Worm (Caenorhabditis elegans): ENCODE measurements around the gene ceh-31.

ceh-31 gene

DNA sequence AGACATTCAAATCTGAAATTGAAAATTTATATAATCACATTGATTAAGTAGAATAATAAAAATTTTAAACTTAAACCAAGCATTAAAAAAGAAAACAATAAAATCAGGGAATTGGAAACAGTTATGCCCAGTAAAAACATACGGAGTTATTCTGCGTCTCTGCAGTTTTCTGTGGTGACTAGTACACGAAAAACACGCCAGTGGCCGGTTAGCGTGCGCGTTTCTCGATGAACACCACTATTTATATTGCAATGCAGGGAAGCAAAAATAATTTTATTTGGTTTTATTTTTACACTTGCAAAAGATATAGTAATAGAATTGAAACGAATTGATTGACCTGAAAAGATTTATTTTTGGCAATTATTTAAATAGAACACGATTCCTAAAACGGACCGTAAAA is 29.6 kb upstream of the ceh-31 start, which contains the start of gene sec-3 (continued):
- TF ChIP-seq set-16 (GFP tag; IDR thresholded peaks at IDR 0.05), result no peak
- TF ChIP-seq egl-27 (tag; optimal IDR thresholded peaks at IDR 0.05), result no peak
- TF ChIP-seq lin-15B (tag; optimal IDR thresholded peaks at IDR 0.05), result peak; percentile 12
- no peak for TF ChIP-seq lim-7 (GFP tag; IDR thresholded peaks at IDR 0.05)
- TF ChIP-seq hmg-1.1 (GFP tag; IDR thresholded peaks at IDR 0.05), result peak; percentile 87
- TF ChIP-seq nhr-10 (tag; optimal IDR thresholded peaks at IDR 0.05), result no peak
- peak; percentile 53; the same call in 1 of the 2 replicates for TF ChIP-seq lin-29 (GFP tag; IDR thresholded peaks at IDR 0.05)
- TF ChIP-seq lin-1 (GFP tag; IDR thresholded peaks at IDR 0.05), result peak; percentile 35; the same call in 1 of the 2 replicates
- no peak for TF ChIP-seq unc-130 (GFP tag; optimal IDR thresholded peaks at IDR 0.05)
- no peak for TF ChIP-seq nhr-237 (tag; optimal IDR thresholded peaks at IDR 0.05)
- no peak for TF ChIP-seq attf-4 (tag; optimal IDR thresholded peaks at IDR 0.05)
- TF ChIP-seq ztf-11 (tag; optimal IDR thresholded peaks at IDR 0.05), result no peak
- TF ChIP-seq daf-19 (GFP tag; conservative IDR thresholded peaks at IDR 0.05), result peak; percentile 75; the same call in 1 of the 2 replicates
- TF ChIP-seq ces-1 (GFP tag; optimal IDR thresholded peaks at IDR 0.05), result no peak
- peak; percentile 98 for TF ChIP-seq aha-1 (tag)
- no peak for TF ChIP-seq nhr-76 (tag; optimal IDR thresholded peaks at IDR 0.05)
- peak; percentile 85 for TF ChIP-seq duxl-1 (tag; optimal IDR thresholded peaks at IDR 0.05; ENCODE audit: poor library complexity)
- peak; percentile 42 for TF ChIP-seq spr-3 (GFP tag; optimal IDR thresholded peaks at IDR 0.05)
- TF ChIP-seq mes-2 (tag; optimal IDR thresholded peaks at IDR 0.05; ENCODE audit: poor library complexity, severe bottlenecking), result peak; percentile 93
- no peak for TF ChIP-seq tag-97 (GFP tag; IDR thresholded peaks at IDR 0.05)
- no peak for TF ChIP-seq aly-2 (tag; optimal IDR thresholded peaks at IDR 0.05)
- TF ChIP-seq tra-1 (GFP tag; IDR thresholded peaks at IDR 0.05), result peak; percentile 53; the same call in 1 of the 2 replicates
- TF ChIP-seq F10B5.3 (tag; optimal IDR thresholded peaks at IDR 0.05), result peak; percentile 73
- TF ChIP-seq dmd-6 (GFP tag; IDR thresholded peaks at IDR 0.05), result peak; percentile 80
- no peak for TF ChIP-seq Y5F2A.4 (GFP tag; optimal IDR thresholded peaks at IDR 0.05)
- TF ChIP-seq lir-3 (tag; optimal IDR thresholded peaks at IDR 0.05), result no peak
- TF ChIP-seq dpl-1 (GFP tag; optimal IDR thresholded peaks at IDR 0.05), result peak; percentile 74
- TF ChIP-seq hlh-30 (tag; optimal IDR thresholded peaks at IDR 0.05; ENCODE audit: insufficient read depth), result peak; percentile 88
- no peak for TF ChIP-seq mxl-2 (GFP tag; conservative IDR thresholded peaks at IDR 0.05)
- TF ChIP-seq ztf-7 (tag; optimal IDR thresholded peaks at IDR 0.05), result peak; percentile 75
- TF ChIP-seq php-3 (GFP tag; IDR thresholded peaks at IDR 0.05), result peak; percentile 53; the same call in 1 of the 2 replicates
- TF ChIP-seq zag-1 (tag; optimal IDR thresholded peaks at IDR 0.05), result no peak
- no peak for TF ChIP-seq F44E2.7 (GFP tag; IDR thresholded peaks at IDR 0.05)
- TF ChIP-seq lsy-2 (tag; optimal IDR thresholded peaks at IDR 0.05), result peak in 1 of 2 experiments; percentile 92
- peak in 1 of 2 experiments; percentile 84 for TF ChIP-seq hif-1 (tag; optimal IDR thresholded peaks at IDR 0.05)
- no peak for TF ChIP-seq egl-43 (GFP tag; IDR thresholded peaks at IDR 0.05)
- peak; percentile 88 for TF ChIP-seq rbr-2 (tag; optimal IDR thresholded peaks at IDR 0.05)
- TF ChIP-seq D1046.2 (GFP tag; IDR thresholded peaks at IDR 0.05), result no peak
- TF ChIP-seq zip-2 (tag; optimal IDR thresholded peaks at IDR 0.05), result no peak
- TF ChIP-seq Y105C5A.15 (GFP tag; IDR thresholded peaks at IDR 0.05), result no peak
- peak; percentile 81 for TF ChIP-seq nhr-25 (tag; optimal IDR thresholded peaks at IDR 0.05; ENCODE audit: borderline replicate concordance, insufficient read depth)
- no peak for TF ChIP-seq ceh-32 (tag; optimal IDR thresholded peaks at IDR 0.05; ENCODE audit: poor library complexity)
- TF ChIP-seq ama-1 (optimal IDR thresholded peaks at IDR 0.05), result peak; percentile 15
- TF ChIP-seq madf-9 (GFP tag; conservative IDR thresholded peaks at IDR 0.05), result no peak
- peak; percentile 49 for TF ChIP-seq pqm-1 (tag; optimal IDR thresholded peaks at IDR 0.05)
- peak; percentile 83 for TF ChIP-seq nhr-77 (tag; optimal IDR thresholded peaks at IDR 0.05)
- TF ChIP-seq snpc-1.2 (GFP tag; IDR thresholded peaks at IDR 0.05), result no peak
- TF ChIP-seq nhr-28 (tag; optimal IDR thresholded peaks at IDR 0.05), result peak; percentile 75
- TF ChIP-seq unc-62 (GFP tag; optimal IDR thresholded peaks at IDR 0.05 in 1 of 2), result no peak
- no peak for TF ChIP-seq unc-62 (tag; optimal IDR thresholded peaks at IDR 0.05)
- peak; percentile 73 for TF ChIP-seq nhr-6 (tag; optimal IDR thresholded peaks at IDR 0.05)
- TF ChIP-seq T26A8.4 (GFP tag; IDR thresholded peaks at IDR 0.05), result peak; percentile 85
